Worm (Caenorhabditis elegans): ENCODE data around the gene Y47D7A.11.

Gene Y47D7A.11

DNA sequence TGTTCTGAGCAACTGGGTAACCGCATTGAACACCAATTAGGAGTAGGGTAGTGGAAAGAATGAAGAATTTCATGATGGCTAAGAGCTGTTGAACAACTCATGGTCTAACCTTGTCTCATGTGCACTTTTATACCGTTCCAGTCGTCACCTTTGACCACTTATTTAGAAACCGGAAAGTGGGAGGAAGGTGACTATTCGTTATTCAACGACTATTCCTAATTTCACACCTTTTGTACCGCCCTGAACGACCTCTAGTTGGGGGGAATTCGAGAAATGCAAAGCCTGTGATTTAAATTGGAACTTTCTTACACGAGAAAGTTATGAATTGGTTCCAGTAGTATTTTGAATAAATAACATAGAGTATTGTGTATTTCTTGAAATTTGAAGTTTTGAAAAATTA is 1.5 kb upstream of the Y47D7A.11 start, which contains the start of gene Y47D7A.12:
Gene Y47D7A.12, minus strand, starts transcription at position 101 of the 400 bp plus-strand sequence.
- TF ChIP-seq crh-2 (tag; optimal IDR thresholded peaks at IDR 0.05), result no peak
- no peak for TF ChIP-seq gmeb-1 (tag; optimal IDR thresholded peaks at IDR 0.05)
- TF ChIP-seq skn-1 (tag; optimal IDR thresholded peaks at IDR 0.05), result no peak
- no peak for TF ChIP-seq nhr-11 (tag; optimal IDR thresholded peaks at IDR 0.05)
- TF ChIP-seq Y55F3AM.14 (GFP tag; optimal IDR thresholded peaks at IDR 0.05), result no peak
- no peak for TF ChIP-seq C34F6.9 (tag; optimal IDR thresholded peaks at IDR 0.05)
- TF ChIP-seq egl-27 (tag; optimal IDR thresholded peaks at IDR 0.05), result no peak
- no peak for TF ChIP-seq nhr-129 (tag; optimal IDR thresholded peaks at IDR 0.05)
- no peak for TF ChIP-seq lsy-2 (tag; optimal IDR thresholded peaks at IDR 0.05)
- TF ChIP-seq ztf-11 (tag; optimal IDR thresholded peaks at IDR 0.05), result no peak
- TF ChIP-seq nhr-77 (tag; optimal IDR thresholded peaks at IDR 0.05), result no peak
- TF ChIP-seq ztf-1 (GFP tag; conservative IDR thresholded peaks at IDR 0.05), result no peak

DNA sequence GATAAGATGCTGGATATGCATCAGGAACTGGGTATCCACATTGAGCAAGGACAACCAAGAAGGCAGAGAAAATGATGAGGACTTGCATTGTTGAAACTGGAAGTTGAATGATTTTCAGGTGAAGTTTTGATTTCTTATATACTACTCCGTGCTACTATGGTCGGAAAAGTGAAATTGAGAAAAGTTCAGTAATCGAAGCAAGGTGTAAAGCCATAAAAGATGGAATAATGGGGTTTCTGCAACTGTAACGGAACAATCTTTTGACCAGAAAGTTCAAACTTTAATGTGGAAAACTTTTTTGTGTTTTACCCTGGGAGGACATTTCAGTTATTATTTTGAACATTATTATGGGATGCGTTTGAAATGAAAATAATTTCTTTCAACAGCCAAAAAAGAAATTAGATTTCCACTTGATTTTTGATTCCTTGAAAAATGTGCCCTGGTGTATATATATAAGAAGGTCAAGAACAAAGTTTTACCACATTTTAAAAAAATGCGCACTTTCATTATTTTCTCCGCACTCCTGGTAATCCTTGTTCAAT is 4.2 kb downstream of the Y47D7A.11 start, which contains the start of the genes Y47D7A.9 and Y47D7A.19:
Gene Y47D7A.9, minus strand, starts transcription at position 101 of the 542 bp plus-strand sequence.
Gene Y47D7A.19, plus strand, starts transcription at position 492 of the 542 bp plus-strand sequence.
- no peak for TF ChIP-seq sma-3 (GFP tag; optimal IDR thresholded peaks at IDR 0.05)
- TF ChIP-seq unc-55 (GFP tag; optimal IDR thresholded peaks at IDR 0.05), result no peak
- TF ChIP-seq C34F6.9 (tag; optimal IDR thresholded peaks at IDR 0.05), result no peak
- no peak for TF ChIP-seq lin-13 (GFP tag; optimal IDR thresholded peaks at IDR 0.05)

DNA sequence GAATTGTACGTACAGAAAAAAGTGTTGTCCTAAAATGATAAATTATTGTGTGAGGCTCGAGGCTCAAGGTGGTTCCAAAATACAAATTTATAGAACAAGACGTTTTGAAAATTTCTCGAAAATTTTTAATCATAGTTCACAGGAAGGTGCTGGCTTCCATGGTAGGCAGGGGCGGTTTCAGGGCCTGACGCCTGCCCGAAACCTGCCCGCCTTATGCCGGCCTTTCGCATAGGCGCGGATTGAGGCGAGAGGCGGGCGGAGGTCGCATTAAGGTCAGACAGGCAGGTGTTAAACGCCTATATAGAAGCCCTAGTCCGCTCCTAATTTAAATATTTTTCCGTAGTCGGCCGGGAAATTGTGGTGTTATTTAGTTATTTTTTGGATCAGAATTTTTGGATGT is 5.0 kb downstream of the Y47D7A.11 start:
- TF ChIP-seq gmeb-1 (tag; optimal IDR thresholded peaks at IDR 0.05) (no peak), Y55F3AM.14 (GFP tag; optimal IDR thresholded peaks at IDR 0.05) (no peak), ama-1 (optimal IDR thresholded peaks at IDR 0.05) (no peak), sem-4 (tag; optimal IDR thresholded peaks at IDR 0.05) (no peak), zag-1 (tag; optimal IDR thresholded peaks at IDR 0.05) (no peak), elt-1 (tag; optimal IDR thresholded peaks at IDR 0.05) (no peak), ztf-4 (tag; optimal IDR thresholded peaks at IDR 0.05) (no peak), egl-27 (tag; optimal IDR thresholded peaks at IDR 0.05) (no peak), unc-62 (GFP tag; optimal IDR thresholded peaks at IDR 0.05) (no peak), nhr-11 (tag; optimal IDR thresholded peaks at IDR 0.05) (no peak), lin-13 (GFP tag; optimal IDR thresholded peaks at IDR 0.05) (no peak), ztf-11 (tag; optimal IDR thresholded peaks at IDR 0.05) (no peak), lin-11 (tag; optimal IDR thresholded peaks at IDR 0.05) (no peak), C34F6.9 (tag; optimal IDR thresholded peaks at IDR 0.05) (no peak), nhr-129 (tag; optimal IDR thresholded peaks at IDR 0.05) (no peak), peb-1 (tag; optimal IDR thresholded peaks at IDR 0.05) (no peak)

DNA sequence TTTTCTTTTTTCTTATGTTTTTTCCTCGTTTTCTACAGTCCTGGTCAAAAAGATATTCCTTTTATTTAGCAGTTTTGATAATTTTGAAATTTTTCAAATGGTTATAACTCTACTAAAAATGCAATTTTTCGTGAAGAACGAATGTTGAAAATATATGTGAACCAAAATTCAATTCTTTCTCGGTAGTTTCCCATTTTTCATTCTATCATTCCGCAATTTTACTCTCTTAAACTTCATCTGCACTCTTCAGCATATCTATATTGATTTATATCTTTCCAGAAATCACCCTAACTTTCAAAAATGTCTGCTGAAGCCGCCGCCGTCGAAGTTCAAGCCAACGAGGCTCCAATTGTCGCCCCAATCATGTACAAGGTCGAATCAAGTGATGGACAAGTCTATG is 6.0 kb downstream of the Y47D7A.11 start, which contains the start of gene skr-7:
Gene skr-7, plus strand, starts transcription at position 301 of the 400 bp plus-strand sequence.
- no peak for TF ChIP-seq R02D3.7 (tag; optimal IDR thresholded peaks at IDR 0.05)
- TF ChIP-seq nhr-12 (tag; optimal IDR thresholded peaks at IDR 0.05), result no peak
- no peak for TF ChIP-seq ztf-11 (tag; optimal IDR thresholded peaks at IDR 0.05)
- no peak for TF ChIP-seq snpc-4 (tag; optimal IDR thresholded peaks at IDR 0.05)

DNA sequence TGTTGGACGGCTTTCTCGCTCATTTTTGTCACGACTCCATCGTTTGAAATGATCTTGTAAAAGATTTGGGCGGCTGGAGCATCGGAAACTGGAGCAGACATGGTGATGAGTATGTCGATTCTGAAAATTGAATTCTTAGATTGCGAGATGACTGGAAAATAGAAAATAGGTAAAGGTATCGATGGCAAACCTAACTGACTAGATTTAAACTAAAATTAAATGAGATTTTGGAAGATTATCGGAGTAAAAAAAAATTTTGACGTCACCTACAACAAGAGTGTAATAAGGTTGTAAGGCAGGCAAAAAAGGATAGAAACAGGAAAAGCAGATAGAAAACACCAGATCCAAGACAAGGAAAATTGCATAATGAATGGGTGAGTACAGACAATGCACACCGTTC is 6.6 kb downstream of the Y47D7A.11 start, which contains the start of gene skr-14:
Gene skr-14, minus strand, starts transcription at position 101 of the 400 bp plus-strand sequence.
- TF ChIP-seq sem-4 (tag; optimal IDR thresholded peaks at IDR 0.05) (no peak), elt-3 (tag; optimal IDR thresholded peaks at IDR 0.05) (no peak), nhr-6 (tag; optimal IDR thresholded peaks at IDR 0.05) (no peak), lin-11 (tag; optimal IDR thresholded peaks at IDR 0.05) (no peak), Y55F3AM.14 (GFP tag; optimal IDR thresholded peaks at IDR 0.05) (no peak), nhr-237 (tag; optimal IDR thresholded peaks at IDR 0.05) (no peak), unc-62 (GFP tag; optimal IDR thresholded peaks at IDR 0.05) (no peak), fos-1 (tag; optimal IDR thresholded peaks at IDR 0.05) (no peak), mbf-1 (tag; optimal IDR thresholded peaks at IDR 0.05) (no peak), lsy-2 (tag; optimal IDR thresholded peaks at IDR 0.05) (no peak), zag-1 (tag; optimal IDR thresholded peaks at IDR 0.05) (no peak), mdl-1 (tag; optimal IDR thresholded peaks at IDR 0.05) (no peak), lin-13 (GFP tag; optimal IDR thresholded peaks at IDR 0.05) (no peak)
